Fruit fly (Drosophila melanogaster) whole organism, prepupa: ENCODE measurements around the gene be.

ENCODE experiments used
- CG11294 ChIP-seq: fragments of 200-800 bp; sonication (Bioruptor generic); IDR thresholded peaks from 2 replicates; pipeline ENCODE4 v1.3.6; 2022; ENCODE audit warnings: missing biosample characterization, missing genetic modification characterization
- CG15336 ChIP-seq: fragments of 200-800 bp; sonication (Bioruptor generic); IDR thresholded peaks from 2 replicates; pipeline ENCODE4 v1.3.6; 2022; ENCODE audit warnings: missing biosample characterization, missing genetic modification characterization
- CG1621 ChIP-seq: fragments of 200-800 bp; sonication (Bioruptor generic); optimal IDR thresholded peaks from 3 replicates; lab custom pipeline; 2018; ENCODE audit warnings: missing biosample characterization, mild to moderate bottlenecking, missing genetic modification characterization
- CG16779 ChIP-seq: fragments of 200-800 bp; sonication (Bioruptor generic); optimal IDR thresholded peaks from 3 replicates; lab custom pipeline; 2017; ENCODE audit warnings: missing biosample characterization, mild to moderate bottlenecking, missing genetic modification characterization
- CG3032 ChIP-seq: fragments of 200-800 bp; optimal IDR thresholded peaks from 2 replicates; lab custom pipeline; 2019; ENCODE audit warnings: missing biosample characterization, mild to moderate bottlenecking, missing genetic modification characterization, moderate library complexity
- CG31627 ChIP-seq: fragments of 200-800 bp; sonication (Bioruptor generic); optimal IDR thresholded peaks from 3 replicates; lab custom pipeline; 2016; ENCODE audit warnings: missing biosample characterization, missing genetic modification characterization
- CG32006 ChIP-seq: fragments of 200-800 bp; sonication (Bioruptor generic); optimal IDR thresholded peaks from 3 replicates; lab custom pipeline; 2017; ENCODE audit warnings: missing biosample characterization, mild to moderate bottlenecking, missing genetic modification characterization
- CG34406 ChIP-seq: fragments of 200-800 bp; sonication (Bioruptor generic); optimal IDR thresholded peaks from 3 replicates; lab custom pipeline; 2016; ENCODE audit warnings: missing biosample characterization, missing genetic modification characterization
- CG3919 ChIP-seq: fragments of 200-800 bp; sonication (Bioruptor generic); optimal IDR thresholded peaks from 3 replicates; lab custom pipeline; 2016; ENCODE audit warnings: missing biosample characterization, missing genetic modification characterization
- CG4318 ChIP-seq: fragments of 200-800 bp; sonication (Bioruptor generic); optimal IDR thresholded peaks from 3 replicates; lab custom pipeline; 2017; ENCODE audit warnings: missing biosample characterization, mild to moderate bottlenecking, missing genetic modification characterization
- CG6276 ChIP-seq: fragments of 200-800 bp; sonication (Bioruptor generic); optimal IDR thresholded peaks from 2 replicates; lab custom pipeline; 2017; ENCODE audit warnings: missing biosample characterization, mild to moderate bottlenecking, missing genetic modification characterization
- CG6808 ChIP-seq: fragments of 200-800 bp; sonication (Bioruptor generic); optimal IDR thresholded peaks from 3 replicates; lab custom pipeline; 2017; ENCODE audit warnings: missing biosample characterization, missing genetic modification characterization, mild to moderate bottlenecking, moderate library complexity, missing genetic modification reagents
- CG6854 ChIP-seq: fragments of 200-800 bp; sonication (Bioruptor generic); optimal IDR thresholded peaks from 2 replicates; lab custom pipeline; 2017; ENCODE audit warnings: missing biosample characterization, mild to moderate bottlenecking, missing genetic modification characterization
- CG8119 ChIP-seq: fragments of 200-800 bp; sonication (Bioruptor generic); IDR thresholded peaks from 3 replicates; pipeline ENCODE4 v1.3.6; 2022; ENCODE audit warnings: missing biosample characterization, missing genetic modification characterization
- CG8319 ChIP-seq: fragments of 200-800 bp; sonication (Bioruptor generic); optimal IDR thresholded peaks from 3 replicates; lab custom pipeline; 2016; ENCODE audit warnings: missing biosample characterization, missing genetic modification characterization
- CG8632 ChIP-seq: fragments of 200-800 bp; sonication (Bioruptor generic); optimal IDR thresholded peaks from 3 replicates; lab custom pipeline; 2016; ENCODE audit warnings: missing biosample characterization, missing genetic modification characterization
- CG9139 ChIP-seq: fragments of 200-800 bp; sonication (Bioruptor generic); optimal IDR thresholded peaks from 3 replicates; lab custom pipeline; 2017; ENCODE audit warnings: missing biosample characterization, mild to moderate bottlenecking, missing genetic modification characterization
- Eip75B ChIP-seq: fragments of 200-800 bp; sonication (Bioruptor generic); optimal IDR thresholded peaks from 3 replicates; lab custom pipeline; 2016; ENCODE audit warnings: missing biosample characterization, missing genetic modification characterization
- Eip93F ChIP-seq: fragments of 200-800 bp; sonication (Bioruptor generic); optimal IDR thresholded peaks from 2 replicates; lab custom pipeline; 2016; ENCODE audit warnings: missing biosample characterization, mild to moderate bottlenecking, missing genetic modification characterization
- Ets21C ChIP-seq: fragments of 200-800 bp; sonication (Bioruptor generic); optimal IDR thresholded peaks from 3 replicates; lab custom pipeline; 2016; ENCODE audit warnings: missing biosample characterization, missing genetic modification characterization
- Ets96B ChIP-seq: fragments of 200-800 bp; optimal IDR thresholded peaks from 2 replicates; lab custom pipeline; 2019; ENCODE audit warnings: missing biosample characterization, mild to moderate bottlenecking, missing genetic modification characterization, moderate library complexity
- Gug ChIP-seq: fragments of 200-800 bp; sonication (Bioruptor generic); IDR thresholded peaks from 2 replicates; pipeline ENCODE4 v1.3.6; 2022; ENCODE audit warnings: missing biosample characterization, missing genetic modification characterization
- Hr38 ChIP-seq: sonication (Bioruptor generic); optimal IDR thresholded peaks from 2 replicates; lab custom pipeline; 2016; ENCODE audit warnings: missing biosample characterization, missing genetic modification characterization
- Hr39 ChIP-seq: fragments of 200-800 bp; sonication (Bioruptor generic); optimal IDR thresholded peaks from 2 replicates; lab custom pipeline; 2016; ENCODE audit warnings: missing biosample characterization, missing genetic modification characterization
- Hr4 ChIP-seq: fragments of 200-800 bp; sonication (Bioruptor generic); optimal IDR thresholded peaks from 3 replicates; lab custom pipeline; 2016; ENCODE audit warnings: missing biosample characterization, missing genetic modification characterization
- Lpt ChIP-seq: fragments of 200-800 bp; sonication (Bioruptor generic); optimal IDR thresholded peaks from 3 replicates; lab custom pipeline; 2016; ENCODE audit warnings: missing biosample characterization, missing genetic modification characterization
- Met ChIP-seq: fragments of 200-800 bp; sonication (Bioruptor generic); optimal IDR thresholded peaks from 3 replicates; lab custom pipeline; 2016; ENCODE audit warnings: missing biosample characterization, missing genetic modification characterization
- OdsH ChIP-seq: fragments of 200-800 bp; sonication (Bioruptor generic); optimal IDR thresholded peaks from 3 replicates; lab custom pipeline; 2016; ENCODE audit warnings: missing biosample characterization, missing genetic modification characterization
- Smox ChIP-seq: fragments of 200-800 bp; sonication (Bioruptor generic); optimal IDR thresholded peaks from 3 replicates; lab custom pipeline; 2016; ENCODE audit warnings: missing biosample characterization, missing genetic modification characterization
- Sox102F ChIP-seq: fragments of 200-800 bp; sonication (Bioruptor generic); optimal IDR thresholded peaks from 2 replicates; lab custom pipeline; 2016; ENCODE audit warnings: missing biosample characterization, mild to moderate bottlenecking, missing genetic modification characterization
- Sox14 ChIP-seq: fragments of 200-800 bp; sonication (Bioruptor generic); optimal IDR thresholded peaks from 3 replicates; lab custom pipeline; 2016; ENCODE audit warnings: missing biosample characterization, missing genetic modification characterization
- Sox15 ChIP-seq: fragments of 200-800 bp; sonication (Bioruptor generic); optimal IDR thresholded peaks from 3 replicates; lab custom pipeline; 2016; ENCODE audit warnings: missing biosample characterization, missing genetic modification characterization
- achi ChIP-seq: fragments of 200-800 bp; sonication (Bioruptor generic); optimal IDR thresholded peaks from 3 replicates; lab custom pipeline; 2016; ENCODE audit warnings: missing biosample characterization, missing genetic modification characterization
- cyc ChIP-seq: fragments of 200-800 bp; sonication (Bioruptor generic); optimal IDR thresholded peaks from 3 replicates; lab custom pipeline; 2016; ENCODE audit warnings: missing biosample characterization, missing genetic modification characterization
- dac ChIP-seq: fragments of 200-800 bp; sonication (Bioruptor generic); optimal IDR thresholded peaks from 2 replicates; lab custom pipeline; 2017; ENCODE audit warnings: missing biosample characterization, mild to moderate bottlenecking, missing genetic modification characterization
- dsx ChIP-seq: fragments of 200-800 bp; optimal IDR thresholded peaks from 3 replicates; lab custom pipeline; 2019; ENCODE audit warnings: missing biosample characterization, mild to moderate bottlenecking, missing genetic modification characterization, moderate library complexity; ENCODE audit not compliant: poor library complexity, severe bottlenecking
- eg ChIP-seq: fragments of 200-800 bp; sonication (Bioruptor generic); IDR thresholded peaks from 3 replicates; pipeline ENCODE4 v1.3.6; 2022; ENCODE audit warnings: missing biosample characterization, missing genetic modification characterization
- esn ChIP-seq: fragments of 200-800 bp; sonication (Bioruptor generic); optimal IDR thresholded peaks from 2 replicates; lab custom pipeline; 2016; ENCODE audit warnings: missing biosample characterization, mild to moderate bottlenecking, missing genetic modification characterization, moderate library complexity
- fd59A ChIP-seq: fragments of 200-800 bp; sonication (Bioruptor generic); optimal IDR thresholded peaks from 2 replicates; lab custom pipeline; 2017; ENCODE audit warnings: missing biosample characterization, mild to moderate bottlenecking, missing genetic modification characterization, missing genetic modification reagents
- fd85E ChIP-seq: fragments of 200-800 bp; sonication (Bioruptor generic); optimal IDR thresholded peaks from 3 replicates; lab custom pipeline; 2016; ENCODE audit warnings: missing biosample characterization, missing genetic modification characterization
- fkh ChIP-seq: fragments of 200-800 bp; sonication (Bioruptor generic); optimal IDR thresholded peaks from 3 replicates; lab custom pipeline; 2017; ENCODE audit warnings: missing biosample characterization, mild to moderate bottlenecking, missing genetic modification characterization, moderate library complexity
- lz ChIP-seq: fragments of 200-800 bp; sonication (Bioruptor generic); optimal IDR thresholded peaks from 3 replicates; lab custom pipeline; 2016; ENCODE audit warnings: missing biosample characterization, missing genetic modification characterization
- net ChIP-seq: fragments of 200-800 bp; sonication (Bioruptor generic); optimal IDR thresholded peaks from 3 replicates; lab custom pipeline; 2016; ENCODE audit warnings: missing biosample characterization, missing genetic modification characterization
- salr ChIP-seq, 2 experiments: fragments of 200-800 bp; sonication (Bioruptor generic); optimal IDR thresholded peaks; 3 replicates each; lab custom pipeline; 2016 to 2018; ENCODE audit warnings: missing biosample characterization in 2 of 2, missing genetic modification characterization in 2 of 2, mild to moderate bottlenecking in 1 of 2
- ss ChIP-seq, 2 experiments: fragments of 200-800 bp; sonication (Bioruptor generic); optimal IDR thresholded peaks; 2 replicates in 1 of 2; 3 replicates in 1 of 2; lab custom pipeline; 2017 to 2018; ENCODE audit warnings: mild to moderate bottlenecking in 2 of 2, missing biosample characterization in 2 of 2, missing genetic modification characterization in 2 of 2, moderate library complexity in 1 of 2
- topi ChIP-seq: fragments of 200-800 bp; sonication (Bioruptor generic); optimal IDR thresholded peaks from 3 replicates; lab custom pipeline; 2016; ENCODE audit warnings: missing biosample characterization, missing genetic modification characterization
- vri ChIP-seq: fragments of 200-800 bp; sonication (Bioruptor generic); optimal IDR thresholded peaks from 3 replicates; lab custom pipeline; 2016; ENCODE audit warnings: missing biosample characterization, mild to moderate bottlenecking, missing genetic modification characterization

The be gene

dm6 chrX:15042499-15042898, 18.3 kb downstream of the be start (continued):
- peak; percentile 15 for TF ChIP-seq Smox (GFP tag; lab: Kevin White, UChicago)
- peak; percentile 37 for TF ChIP-seq CG32006 (GFP tag; lab: Kevin White, UChicago)
- TF ChIP-seq Hr38 (GFP tag; lab: Kevin White, UChicago), result no peak
- TF ChIP-seq cyc, result peak; percentile 26
- no peak for TF ChIP-seq Gug (GFP tag; lab: Robert Waterston, UW)
- no peak for TF ChIP-seq CG8319 (GFP tag; lab: Kevin White, UChicago)
- peak; percentile 10 for TF ChIP-seq vri (GFP tag; lab: Kevin White, UChicago)
- peak; percentile 48 for TF ChIP-seq CG31627 (GFP tag; lab: Kevin White, UChicago)
- peak; percentile 42 for TF ChIP-seq topi
- TF ChIP-seq esn (GFP tag; lab: Kevin White, UChicago), result peak; percentile 34
- peak; percentile 35 for TF ChIP-seq CG3919
- peak; percentile 52 for TF ChIP-seq Hr39
- no peak for TF ChIP-seq Lpt (GFP tag; lab: Kevin White, UChicago)
- peak; percentile 19 for TF ChIP-seq Sox14 (GFP tag; lab: Kevin White, UChicago)
- no peak for TF ChIP-seq ss (GFP tag; optimal IDR thresholded peaks at IDR 0.05; lab: Kevin White, UChicago)
- TF ChIP-seq fd85E (GFP tag; lab: Kevin White, UChicago), result no peak
- TF ChIP-seq Ets96B (tag; lab: Kevin White, UChicago), result no peak
- TF ChIP-seq net (GFP tag; lab: Kevin White, UChicago), result no peak
- peak; percentile 48 for TF ChIP-seq CG34406 (GFP tag; lab: Kevin White, UChicago)
- no peak for TF ChIP-seq fkh
- no peak for TF ChIP-seq salr (GFP tag; optimal IDR thresholded peaks at IDR 0.05; lab: Kevin White, UChicago)
- TF ChIP-seq dac (GFP tag; lab: Kevin White, UChicago), result no peak
- TF ChIP-seq achi (GFP tag; lab: Kevin White, UChicago), result peak; percentile 36
- peak; percentile 35 for TF ChIP-seq Sox102F (GFP tag; lab: Kevin White, UChicago)
- 0 out of 3 replicates have a peak, but pooled peaks have one; percentile 33 for TF ChIP-seq CG8119
- TF ChIP-seq lz (GFP tag; lab: Kevin White, UChicago), result peak; percentile 11
- TF ChIP-seq CG15336 (GFP tag; lab: Robert Waterston, UW), result peak; percentile 56
- TF ChIP-seq Sox15 (GFP tag; lab: Kevin White, UChicago), result no peak
- TF ChIP-seq OdsH (GFP tag; lab: Kevin White, UChicago), result peak; percentile 7
- no peak for TF ChIP-seq CG6808 (GFP tag; lab: Kevin White, UChicago)
- no peak for TF ChIP-seq CG8632 (GFP tag; lab: Kevin White, UChicago)
- no peak for TF ChIP-seq CG3032 (tag; lab: Kevin White, UChicago)
- TF ChIP-seq Met (GFP tag; lab: Kevin White, UChicago), result peak; percentile 33
- TF ChIP-seq CG16779 (tag; lab: Kevin White, UChicago), result no peak
- TF ChIP-seq CG4318 (GFP tag; lab: Kevin White, UChicago), result peak; percentile 13
- TF ChIP-seq fd59A, result no peak
- TF ChIP-seq Hr4 (GFP tag; lab: Kevin White, UChicago), result no peak
- TF ChIP-seq, all 60 proteins: peak for 31

- TF ChIP-seq Hr4 (GFP tag; lab: Kevin White, UChicago) (peak; percentile 85), Eip93F (GFP tag; lab: Kevin White, UChicago) (peak; percentile 68), CG6808 (GFP tag; lab: Kevin White, UChicago) (no peak), CG6276 (GFP tag; lab: Kevin White, UChicago) (peak; percentile 79), eg (GFP tag; lab: Robert Waterston, UW) (peak; percentile 95), OdsH (GFP tag; lab: Kevin White, UChicago) (peak; percentile 82), lz (GFP tag; lab: Kevin White, UChicago) (peak; percentile 77), Ets96B (tag; lab: Kevin White, UChicago) (peak; percentile 74), topi (peak; percentile 84), vri (GFP tag; lab: Kevin White, UChicago) (peak; percentile 64), Met (GFP tag; lab: Kevin White, UChicago) (peak; percentile 82), CG3919 (peak; percentile 85), CG6854 (GFP tag; lab: Kevin White, UChicago) (no peak), CG1621 (tag; lab: Kevin White, UChicago) (peak; percentile 46), dac (GFP tag; lab: Kevin White, UChicago) (peak; percentile 50), CG4318 (GFP tag; lab: Kevin White, UChicago) (peak; percentile 57), Smox (GFP tag; lab: Kevin White, UChicago) (peak; percentile 81), CG15336 (GFP tag; lab: Robert Waterston, UW) (peak; percentile 93), CG11294 (GFP tag; lab: Robert Waterston, UW) (peak; percentile 77), Hr38 (GFP tag; lab: Kevin White, UChicago) (no peak), Eip75B (GFP tag; lab: Kevin White, UChicago) (peak; percentile 80), CG9139 (GFP tag; lab: Kevin White, UChicago) (peak; percentile 12), fkh (peak; percentile 95), dsx (GFP tag; lab: Kevin White, UChicago) (peak; percentile 40), fd59A (no peak), Ets21C (peak; percentile 67)
Observed at dm6 chrX:15043013-15043699, 18.9 kb downstream of the be start.
